Fruit fly (Drosophila melanogaster): ENCODE results near the gene Nadsyn.

dm6 chrX:13677970-13678490 is 40.1 kb downstream of the Nadsyn start:
- TF ChIP-seq CG4318 (GFP tag; optimal IDR thresholded peaks at IDR 0.05) (no peak), CG7368 (GFP tag; optimal IDR thresholded peaks at IDR 0.05) (no peak)

All from whole organism, prepupa.